Worm (Caenorhabditis elegans): ENCODE measurements around the gene R08A2.9.

ce11 chrV:14698666-14699065 lies 9.4 kb upstream of the R08A2.9 start, which contains the start of gene set-5:
- no peak for TF ChIP-seq ets-7 (tag; optimal IDR thresholded peaks at IDR 0.05)
- no peak for TF ChIP-seq aly-1 (tag; optimal IDR thresholded peaks at IDR 0.05)
- no peak for TF ChIP-seq tbx-37 (GFP tag; conservative IDR thresholded peaks at IDR 0.05)
- TF ChIP-seq ama-1 (optimal IDR thresholded peaks at IDR 0.05): no peak
- no peak for TF ChIP-seq sea-1 (GFP tag; conservative IDR thresholded peaks at IDR 0.05)
- TF ChIP-seq flt-1 (GFP tag; IDR thresholded peaks at IDR 0.05): no peak
- no peak for TF ChIP-seq tbx-11 (GFP tag; IDR thresholded peaks at IDR 0.05)
- TF ChIP-seq B0310.2 (tag; optimal IDR thresholded peaks at IDR 0.05): no peak
- no peak for TF ChIP-seq hnd-1 (tag; optimal IDR thresholded peaks at IDR 0.05)
